Fruit fly (Drosophila melanogaster) whole organism, prepupa: ENCODE results near the gene CG7551.

Source experiments
- Blimp-1 ChIP-seq: fragments of 200-800 bp; sonication (Bioruptor generic); optimal IDR thresholded peaks from 3 replicates; lab custom pipeline; 2017; ENCODE audit warnings: missing biosample characterization, missing genetic modification characterization, mild to moderate bottlenecking, moderate library complexity, missing genetic modification reagents
- CG11294 ChIP-seq: fragments of 200-800 bp; sonication (Bioruptor generic); IDR thresholded peaks from 2 replicates; pipeline ENCODE4 v1.3.6; 2022; ENCODE audit warnings: missing biosample characterization, missing genetic modification characterization
- Smox ChIP-seq: fragments of 200-800 bp; sonication (Bioruptor generic); optimal IDR thresholded peaks from 3 replicates; lab custom pipeline; 2016; ENCODE audit warnings: missing biosample characterization, missing genetic modification characterization
- net ChIP-seq: fragments of 200-800 bp; sonication (Bioruptor generic); optimal IDR thresholded peaks from 3 replicates; lab custom pipeline; 2016; ENCODE audit warnings: missing biosample characterization, missing genetic modification characterization

dm6 chr3L:11472388-11472787 is 14.1 kb downstream of the CG7551 start:
- TF ChIP-seq Blimp-1 = no peak
- no peak for TF ChIP-seq net (GFP tag; lab: Kevin White, UChicago)
- TF ChIP-seq Smox (GFP tag; lab: Kevin White, UChicago) = no peak
- no peak for TF ChIP-seq CG11294 (GFP tag; lab: Robert Waterston, UW)
